Worm (Caenorhabditis elegans) whole organism, L4 larva: ENCODE measurements around the gene F07H5.13.
A peak's percentile ranks its signal among the peaks of the same experiment; 100 is the strongest.

ENCODE experiments used
- D1046.2 ChIP-seq: fragments of 200-800 bp; sonication (Bioruptor generic); IDR thresholded peaks from 2 replicates; pipeline ENCODE4 v1.3.6; 2022; ENCODE audit warnings: missing genetic modification characterization, missing compliant biosample characterization
- F44E2.7 ChIP-seq: fragments of 200-800 bp; sonication (Bioruptor generic); IDR thresholded peaks from 2 replicates; pipeline ENCODE4 v2.1.2; 2022; ENCODE audit warnings: missing genetic modification characterization, missing compliant biosample characterization
- T20F7.1 ChIP-seq: fragments of 200-800 bp; sonication (Bioruptor generic); optimal IDR thresholded peaks from 2 replicates; lab custom pipeline; 2018; ENCODE audit warnings: mild to moderate bottlenecking, missing genetic modification characterization, missing compliant biosample characterization
- T26A8.4 ChIP-seq: fragments of 200-800 bp; sonication (Bioruptor generic); IDR thresholded peaks from 2 replicates; pipeline ENCODE4 v1.3.6; 2022; ENCODE audit warnings: missing genetic modification characterization, missing compliant biosample characterization
- Y105C5A.15 ChIP-seq: fragments of 200-800 bp; sonication (Bioruptor generic); IDR thresholded peaks from 2 replicates; pipeline ENCODE4 v1.3.6; 2022; ENCODE audit warnings: missing genetic modification characterization, missing compliant biosample characterization
- ZK337.2 ChIP-seq: fragments of 200-800 bp; sonication (Bioruptor generic); IDR thresholded peaks from 2 replicates; pipeline ENCODE4 v1.3.6; 2022; ENCODE audit warnings: missing genetic modification reagents, missing genetic modification characterization, missing compliant biosample characterization
- aha-1 ChIP-seq: fragments of 150-350 bp; peaks from one replicate; lab custom pipeline; 2014; ENCODE audit warnings: missing biosample characterization, missing genetic modification characterization
- arid-1 ChIP-seq: fragments of 200-800 bp; sonication (Bioruptor generic); conservative IDR thresholded peaks from 2 replicates; pipeline ENCODE4 v1.3.6; 2022; ENCODE audit warnings: missing genetic modification reagents, missing genetic modification characterization, missing compliant biosample characterization
- ceh-20 ChIP-seq: fragments of 200-800 bp; sonication (Bioruptor generic); IDR thresholded peaks from 2 replicates; pipeline ENCODE4 v1.3.6; 2022; ENCODE audit warnings: missing genetic modification reagents, missing genetic modification characterization, missing compliant biosample characterization
- ceh-32 ChIP-seq: sonication (generic microtip); optimal IDR thresholded peaks from 2 replicates; lab custom pipeline; 2016; ENCODE audit warnings: mild to moderate bottlenecking, missing genetic modification characterization, missing compliant biosample characterization; ENCODE audit not compliant: poor library complexity
- ceh-44 ChIP-seq: fragments of 200-800 bp; sonication (Bioruptor generic); IDR thresholded peaks from 2 replicates; pipeline ENCODE4 v1.3.6; 2022; ENCODE audit warnings: missing genetic modification reagents, missing genetic modification characterization, missing compliant biosample characterization
- ceh-82 ChIP-seq: sonication (generic microtip); optimal IDR thresholded peaks from 2 replicates; lab custom pipeline; 2017; ENCODE audit warnings: missing biosample characterization, missing genetic modification characterization
- ces-1 ChIP-seq: fragments of 150-350 bp; sonication (generic microtip); optimal IDR thresholded peaks from 4 replicates; lab custom pipeline; 2014; ENCODE audit warnings: missing biosample characterization, missing genetic modification reagents, missing genetic modification characterization
- cey-2 ChIP-seq: sonication (generic microtip); optimal IDR thresholded peaks from 3 replicates; lab custom pipeline; 2017; ENCODE audit warnings: missing genetic modification characterization, mild to moderate bottlenecking, missing compliant biosample characterization, antibody characterized with exemption, borderline replicate concordance; ENCODE audit not compliant: insufficient read depth
- dmd-8 ChIP-seq: fragments of 200-800 bp; sonication (Bioruptor generic); IDR thresholded peaks from 2 replicates; pipeline ENCODE4 v1.3.6; 2022; ENCODE audit warnings: missing genetic modification characterization, missing compliant biosample characterization
- dmd-9 ChIP-seq: fragments of 200-800 bp; sonication (Bioruptor generic); IDR thresholded peaks from 2 replicates; pipeline ENCODE4 v1.3.6; 2022; ENCODE audit warnings: missing genetic modification reagents, missing genetic modification characterization, missing compliant biosample characterization
- egl-27 ChIP-seq: sonication (generic microtip); optimal IDR thresholded peaks from 3 replicates; lab custom pipeline; 2017; ENCODE audit warnings: missing biosample characterization, missing genetic modification reagents, missing genetic modification characterization
- gei-8 ChIP-seq: fragments of 200-800 bp; sonication (Bioruptor generic); optimal IDR thresholded peaks from 2 replicates; lab custom pipeline; 2018; ENCODE audit warnings: mild to moderate bottlenecking, missing genetic modification characterization, missing compliant biosample characterization
- hif-1 ChIP-seq, 2 experiments: sonication (generic microtip); optimal IDR thresholded peaks; 2 replicates each; lab custom pipeline; 2016 to 2017; ENCODE audit warnings: missing compliant biosample characterization in 2 of 2, missing genetic modification characterization in 2 of 2, missing genetic modification reagents in 2 of 2, missing genotype in 2 of 2, mild to moderate bottlenecking in 1 of 2
- hlh-30 ChIP-seq: sonication (generic microtip); optimal IDR thresholded peaks from 2 replicates; lab custom pipeline; 2017; ENCODE audit warnings: antibody characterized with exemption, mild to moderate bottlenecking, missing genetic modification characterization, missing compliant biosample characterization; ENCODE audit not compliant: insufficient read depth
- jun-1 ChIP-seq: fragments of 150-350 bp; optimal IDR thresholded peaks from 2 replicates; lab custom pipeline; 2014; ENCODE audit warnings: missing biosample characterization, missing genetic modification reagents, missing genetic modification characterization
- lim-7 ChIP-seq: fragments of 200-800 bp; sonication (Bioruptor generic); IDR thresholded peaks from 2 replicates; pipeline ENCODE4 v1.3.6; 2022; ENCODE audit warnings: missing genetic modification characterization, missing compliant biosample characterization
- lin-1 ChIP-seq: fragments of 200-800 bp; sonication (Bioruptor generic); IDR thresholded peaks from 2 replicates; pipeline ENCODE4 v1.3.6; 2022; ENCODE audit warnings: missing genetic modification reagents, missing genetic modification characterization, missing compliant biosample characterization
- lin-13 ChIP-seq: fragments of 150-350 bp; optimal IDR thresholded peaks from 2 replicates; lab custom pipeline; 2014; ENCODE audit warnings: missing biosample characterization, missing genetic modification reagents, missing genetic modification characterization
- lin-39 ChIP-seq: fragments of 150-350 bp; optimal IDR thresholded peaks from 2 replicates; lab custom pipeline; 2014; ENCODE audit warnings: missing biosample characterization, missing genetic modification reagents, missing genetic modification characterization
- lsy-2 ChIP-seq, 2 experiments: fragments of 150-350 bp in 1 of 2; sonication (generic microtip) in 1 of 2; optimal IDR thresholded peaks; 2 replicates each; lab custom pipeline; 2014 to 2017; ENCODE audit warnings: missing biosample characterization in 2 of 2, missing genetic modification characterization in 2 of 2
- madf-5 ChIP-seq, 2 experiments: fragments of 200-800 bp; sonication (Bioruptor generic); IDR thresholded peaks; 2 replicates each; pipeline ENCODE4 v1.3.6; 2022; ENCODE audit warnings: missing compliant biosample characterization in 2 of 2, missing genetic modification characterization in 2 of 2
- mep-1 ChIP-seq: fragments of 150-350 bp; sonication (generic microtip); optimal IDR thresholded peaks from 3 replicates; lab custom pipeline; 2014; ENCODE audit warnings: missing biosample characterization, missing genetic modification characterization
- mes-2 ChIP-seq: sonication (generic microtip); optimal IDR thresholded peaks from 2 replicates; lab custom pipeline; 2016; ENCODE audit warnings: missing genotype, mild to moderate bottlenecking, missing genetic modification characterization, missing compliant biosample characterization; ENCODE audit not compliant: poor library complexity, severe bottlenecking
- mxl-2 ChIP-seq: fragments of 200-800 bp; sonication (Bioruptor generic); conservative IDR thresholded peaks from 2 replicates; pipeline ENCODE4 v1.3.6; 2022; ENCODE audit warnings: missing genetic modification reagents, missing genetic modification characterization, missing compliant biosample characterization
- nhr-10 ChIP-seq: fragments of 150-350 bp; optimal IDR thresholded peaks from 2 replicates; lab custom pipeline; 2014; ENCODE audit warnings: missing biosample characterization, missing genetic modification characterization
- nhr-102 ChIP-seq: sonication (generic microtip); optimal IDR thresholded peaks from 2 replicates; lab custom pipeline; 2016; ENCODE audit warnings: mild to moderate bottlenecking, missing genetic modification characterization, moderate library complexity, missing compliant biosample characterization
- nhr-11 ChIP-seq: fragments of 150-350 bp; optimal IDR thresholded peaks from 2 replicates; lab custom pipeline; 2014; ENCODE audit warnings: missing biosample characterization, missing genetic modification characterization
- nhr-28 ChIP-seq: fragments of 150-350 bp; optimal IDR thresholded peaks from 2 replicates; lab custom pipeline; 2014; ENCODE audit warnings: missing biosample characterization, missing genetic modification characterization
- nhr-42 ChIP-seq: fragments of 200-800 bp; sonication (Bioruptor generic); IDR thresholded peaks from 2 replicates; pipeline ENCODE4 v1.3.6; 2022; ENCODE audit warnings: missing genetic modification characterization, missing compliant biosample characterization
- nhr-77 ChIP-seq: fragments of 150-350 bp; optimal IDR thresholded peaks from 2 replicates; lab custom pipeline; 2014; ENCODE audit warnings: missing biosample characterization, missing genetic modification characterization
- php-3 ChIP-seq: fragments of 200-800 bp; sonication (Bioruptor generic); IDR thresholded peaks from 2 replicates; pipeline ENCODE4 v1.3.6; 2022; ENCODE audit warnings: missing genetic modification reagents, missing genetic modification characterization, missing compliant biosample characterization
- rbr-2 ChIP-seq: sonication (generic microtip); optimal IDR thresholded peaks from 2 replicates; lab custom pipeline; 2016; ENCODE audit warnings: missing genotype, missing genetic modification characterization, missing compliant biosample characterization
- sdz-12 ChIP-seq: fragments of 200-800 bp; sonication (Bioruptor generic); optimal IDR thresholded peaks from 2 replicates; lab custom pipeline; 2018; ENCODE audit warnings: mild to moderate bottlenecking, missing genetic modification characterization, missing compliant biosample characterization
- set-16 ChIP-seq: fragments of 200-800 bp; sonication (Bioruptor generic); IDR thresholded peaks from 2 replicates; pipeline ENCODE4 v1.3.6; 2022; ENCODE audit warnings: missing genetic modification reagents, missing genetic modification characterization, missing compliant biosample characterization
- skn-1 ChIP-seq: fragments of 150-350 bp; optimal IDR thresholded peaks from 2 replicates; lab custom pipeline; 2014; ENCODE audit warnings: missing biosample characterization, missing genetic modification characterization
- snpc-1.2 ChIP-seq: fragments of 200-800 bp; sonication (Bioruptor generic); IDR thresholded peaks from 2 replicates; pipeline ENCODE4 v1.3.6; 2022; ENCODE audit warnings: missing genetic modification reagents, missing genetic modification characterization, missing compliant biosample characterization
- unc-130 ChIP-seq: sonication (generic microtip); optimal IDR thresholded peaks from 2 replicates; lab custom pipeline; 2016; ENCODE audit warnings: missing genetic modification reagents, missing genetic modification characterization, missing compliant biosample characterization
- unc-62 ChIP-seq, 3 experiments: fragments of 150-350 bp in 1 of 3; sonication (generic microtip); optimal IDR thresholded peaks in 2 of 3; peaks in 1 of 3; 1 replicate in 1 of 3; 2 replicates in 2 of 3; lab custom pipeline; 2014 to 2017; ENCODE audit warnings: missing biosample characterization in 3 of 3, missing genetic modification characterization in 3 of 3, missing genetic modification reagents in 3 of 3, missing genotype in 1 of 3
- ztf-11 ChIP-seq: fragments of 150-350 bp; optimal IDR thresholded peaks from 2 replicates; lab custom pipeline; 2014; ENCODE audit warnings: missing biosample characterization, missing genetic modification characterization

F07H5.13 gene

ce11 chrII:8811825-8812224, 21.5 kb downstream of the F07H5.13 start:
- TF ChIP-seq nhr-28 (peak; percentile 51), nhr-10 (tag; lab: Kevin White, UChicago) (no peak), T26A8.4 (GFP tag; lab: Robert Waterston, UW) (peak; percentile 70; the same call in 1 of the 2 replicates), unc-62 (GFP tag; optimal IDR thresholded peaks at IDR 0.05 in 1 of 2; lab: Kevin White, UChicago) (no peak), unc-62 (tag; optimal IDR thresholded peaks at IDR 0.05; lab: Kevin White, UChicago) (no peak), mes-2 (tag; lab: Kevin White, UChicago) (no peak)
- TF ChIP-seq, all 104 proteins: peak for 2

DNA sequence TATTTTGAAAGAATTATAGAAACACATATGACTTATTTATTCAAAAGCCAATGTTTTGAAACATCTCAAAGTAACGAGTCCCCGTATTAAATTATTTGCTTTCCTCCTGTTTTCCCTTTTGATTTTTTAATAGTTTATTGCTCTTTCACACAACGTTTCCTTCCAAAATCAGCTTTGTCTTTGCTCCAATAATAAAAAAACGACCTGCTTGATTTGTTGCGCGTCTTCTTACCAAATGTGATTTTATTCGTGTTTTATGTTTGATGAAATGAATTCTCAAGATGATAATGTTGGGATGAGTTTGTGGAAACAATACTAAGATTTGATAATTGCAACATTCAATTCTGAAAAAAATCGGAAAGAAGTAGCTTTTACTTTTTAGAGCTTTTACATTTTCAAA, 22.0 kb downstream of the F07H5.13 start:
- 0 out of 2 replicates have a peak, but pooled peaks have one; percentile 26 for TF ChIP-seq snpc-1.2 (GFP tag; lab: Robert Waterston, UW)
- TF ChIP-seq nhr-28, result peak; percentile 29
- TF ChIP-seq nhr-77, result no peak
- TF ChIP-seq T26A8.4 (GFP tag; lab: Robert Waterston, UW), result peak; percentile 12
- TF ChIP-seq ceh-82, result no peak
- TF ChIP-seq nhr-10 (tag; lab: Kevin White, UChicago), result no peak
- TF ChIP-seq unc-62 (GFP tag; optimal IDR thresholded peaks at IDR 0.05 in 1 of 2; lab: Kevin White, UChicago), result peak in 1 of 2 experiments; percentile 91
- TF ChIP-seq unc-62 (tag; optimal IDR thresholded peaks at IDR 0.05; lab: Kevin White, UChicago), result no peak
- no peak for TF ChIP-seq nhr-42 (GFP tag; lab: Robert Waterston, UW)
- no peak for TF ChIP-seq jun-1 (tag; lab: Kevin White, UChicago)
- no peak for TF ChIP-seq ZK337.2
- TF ChIP-seq lsy-2 (tag; optimal IDR thresholded peaks at IDR 0.05; lab: Kevin White, UChicago), result no peak

DNA sequence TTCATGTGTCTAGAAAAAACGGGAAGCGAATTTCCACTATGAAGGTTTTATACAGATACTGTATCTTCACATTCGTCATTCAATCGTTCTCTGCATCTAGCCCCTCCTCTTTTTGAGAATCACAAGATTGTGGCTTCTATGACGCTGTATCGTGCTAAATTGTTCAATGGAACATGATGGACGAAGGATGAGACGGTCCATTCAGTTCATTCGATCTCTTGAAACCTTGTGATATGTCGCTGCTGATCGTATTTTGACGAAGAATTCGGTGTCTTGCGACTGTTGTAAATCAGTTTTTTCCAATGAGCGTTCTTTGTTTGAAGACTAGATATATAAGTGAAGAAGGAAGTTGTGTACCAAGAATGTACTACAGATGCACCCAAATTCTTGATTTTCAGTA, 23.3 kb downstream of the F07H5.13 start:
- peak; percentile 92 for TF ChIP-seq aha-1 (tag; lab: Kevin White, UChicago)
- no peak for TF ChIP-seq set-16 (GFP tag; lab: Robert Waterston, UW)
- TF ChIP-seq lin-39, result no peak
- TF ChIP-seq nhr-102, result no peak
- peak; percentile 40 for TF ChIP-seq cey-2 (tag; lab: Kevin White, UChicago)
- no peak for TF ChIP-seq mep-1 (tag; lab: Kevin White, UChicago)
- no peak for TF ChIP-seq lin-1 (GFP tag; lab: Robert Waterston, UW)
- TF ChIP-seq snpc-1.2 (GFP tag; lab: Robert Waterston, UW), result no peak
- no peak for TF ChIP-seq arid-1 (GFP tag; lab: Robert Waterston, UW)
- TF ChIP-seq madf-5 (GFP tag; IDR thresholded peaks at IDR 0.05; lab: Robert Waterston, UW), result no peak
- no peak for TF ChIP-seq rbr-2 (tag; lab: Kevin White, UChicago)
- TF ChIP-seq lim-7 (GFP tag; lab: Robert Waterston, UW), result no peak
- no peak for TF ChIP-seq dmd-8
- TF ChIP-seq Y105C5A.15 (GFP tag; lab: Robert Waterston, UW), result no peak
- no peak for TF ChIP-seq T26A8.4 (GFP tag; lab: Robert Waterston, UW)
- TF ChIP-seq skn-1 (tag; lab: Kevin White, UChicago), result no peak
- no peak for TF ChIP-seq mxl-2 (GFP tag; lab: Robert Waterston, UW)
- TF ChIP-seq unc-130, result no peak
- no peak for TF ChIP-seq ZK337.2
- no peak for TF ChIP-seq jun-1 (tag; lab: Kevin White, UChicago)
- TF ChIP-seq egl-27, result no peak
- no peak for TF ChIP-seq D1046.2 (GFP tag; lab: Robert Waterston, UW)
- TF ChIP-seq ztf-11 (tag; lab: Kevin White, UChicago), result no peak
- no peak for TF ChIP-seq nhr-42 (GFP tag; lab: Robert Waterston, UW)
- no peak for TF ChIP-seq gei-8 (GFP tag; lab: Kevin White, UChicago)
- TF ChIP-seq ces-1 (GFP tag; lab: Kevin White, UChicago), result no peak
- no peak for TF ChIP-seq dmd-9 (GFP tag; lab: Robert Waterston, UW)
- TF ChIP-seq php-3 (GFP tag; lab: Robert Waterston, UW), result no peak
- no peak for TF ChIP-seq T20F7.1 (GFP tag; lab: Kevin White, UChicago)
- TF ChIP-seq hif-1 (tag; optimal IDR thresholded peaks at IDR 0.05; lab: Kevin White, UChicago), result no peak
- no peak for TF ChIP-seq F44E2.7 (GFP tag; lab: Robert Waterston, UW)
- peak; percentile 29 for TF ChIP-seq mes-2 (tag; lab: Kevin White, UChicago)
- TF ChIP-seq ceh-82, result no peak
- no peak for TF ChIP-seq ceh-32 (tag; lab: Kevin White, UChicago)
- TF ChIP-seq lin-13 (GFP tag; lab: Kevin White, UChicago), result no peak
- peak; percentile 90 for TF ChIP-seq hlh-30 (tag; lab: Kevin White, UChicago)
- peak; percentile 18 for TF ChIP-seq nhr-11 (tag; lab: Kevin White, UChicago)
- TF ChIP-seq ceh-44 (GFP tag; lab: Robert Waterston, UW), result no peak
- TF ChIP-seq ceh-20 (GFP tag; lab: Robert Waterston, UW), result 0 out of 2 replicates have a peak, but pooled peaks have one; percentile 21
- TF ChIP-seq sdz-12 (GFP tag; lab: Kevin White, UChicago), result no peak
- peak; percentile 7 to 50 for TF ChIP-seq lsy-2 (tag; optimal IDR thresholded peaks at IDR 0.05; lab: Kevin White, UChicago)
